Fruit fly (Drosophila melanogaster): ENCODE results near the gene CG10887.
"Not testable (repeated sequence)": the region's sequence is repeated elsewhere in the genome, so short reads cannot be mapped to it uniquely, and the experiment has no call there.

The CG10887 gene

dm6 chr3R:20114538-20114937, at the start of gene CG10887:
TSS of gene CG10887 (plus strand) at chr3R:20114838.
- not testable (repeated sequence) for TF ChIP-seq CG17801 (GFP tag; optimal IDR thresholded peaks at IDR 0.05; ENCODE audit: partially characterized antibody)

DNA sequence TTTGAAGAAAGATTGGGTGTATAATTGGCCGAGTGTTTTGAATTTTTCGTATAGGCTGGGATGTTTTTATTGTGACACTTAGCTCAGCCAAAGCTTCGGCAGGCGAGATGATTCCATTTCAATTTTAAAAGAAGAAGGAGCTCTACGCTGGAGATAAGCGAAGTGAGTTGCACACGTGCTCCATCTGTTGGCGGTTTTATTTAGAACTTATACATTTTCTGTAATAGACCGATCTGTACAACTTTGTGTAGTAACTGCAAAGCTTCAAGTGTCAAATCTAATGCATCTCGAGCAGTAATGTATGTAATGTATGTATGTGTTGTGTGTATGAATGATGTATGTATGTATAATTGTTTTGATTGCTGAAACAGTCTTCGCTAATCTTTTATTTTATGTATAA, 48.2 kb upstream of the CG10887 start:
- TF ChIP-seq CG17801 (GFP tag; optimal IDR thresholded peaks at IDR 0.05; ENCODE audit: partially characterized antibody) = no peak

DNA sequence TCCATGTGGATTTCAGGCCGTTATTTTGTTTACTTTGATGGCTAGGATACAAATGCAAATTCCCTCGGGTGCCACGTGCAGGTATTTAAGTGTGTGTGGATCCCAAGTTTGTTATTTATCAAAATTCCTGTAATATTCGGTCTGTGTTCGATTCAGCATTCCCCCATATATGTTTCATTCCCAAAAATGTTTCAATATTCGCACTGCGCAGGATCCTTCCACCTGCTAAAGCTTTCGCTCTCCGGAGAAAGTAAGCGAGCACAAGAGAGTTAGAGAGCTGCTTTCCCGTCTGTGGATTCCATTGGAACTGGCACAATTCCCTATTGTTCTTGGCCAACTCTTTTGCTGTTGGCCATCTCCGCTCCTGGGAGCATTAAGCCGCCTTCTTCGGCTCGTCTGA, 34.4 kb upstream of the CG10887 start:
- no peak for TF ChIP-seq CG17801 (GFP tag; optimal IDR thresholded peaks at IDR 0.05; ENCODE audit: partially characterized antibody)

- no peak for TF ChIP-seq CG17801 (GFP tag; optimal IDR thresholded peaks at IDR 0.05; ENCODE audit: partially characterized antibody)
Measured at dm6 chr3R:20082350-20082749, 32.3 kb upstream of the CG10887 start, which contains the start of gene Rh3. TSS of gene Rh3 (minus strand) at chr3R:20082450.

DNA sequence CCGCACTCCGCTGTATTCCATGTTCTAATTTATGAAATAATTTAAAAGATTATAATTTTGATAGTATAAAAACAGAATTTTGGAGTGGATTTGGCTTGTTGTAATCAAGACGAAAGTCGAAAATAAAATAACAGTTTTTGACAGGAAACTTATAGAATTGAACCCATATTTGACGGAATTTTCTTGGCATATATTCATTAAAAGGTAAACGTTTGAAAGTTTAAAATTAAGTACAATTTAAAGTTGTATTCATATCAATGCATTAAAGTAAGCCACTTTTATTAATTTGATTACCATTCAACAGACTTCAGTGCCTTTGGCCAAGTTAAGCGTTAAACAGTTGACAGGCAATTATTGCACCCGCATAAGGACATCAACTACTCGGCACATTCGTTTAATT, 6.8 kb upstream of the CG10887 start, which contains the start of gene CG31206:
Gene CG31206 (minus strand): TSS at position 101 of the 400 bp plus-strand sequence.
- no peak for TF ChIP-seq CG17801 (GFP tag; optimal IDR thresholded peaks at IDR 0.05; ENCODE audit: partially characterized antibody)

dm6 chr3R:20120760-20121159, 6.1 kb downstream of the CG10887 start, which contains the start of gene Gr92a:
TSS of gene Gr92a (plus strand) at chr3R:20121060.
- TF ChIP-seq CG17801 (GFP tag; optimal IDR thresholded peaks at IDR 0.05; ENCODE audit: partially characterized antibody) = no peak

- TF ChIP-seq CG17801 (GFP tag; optimal IDR thresholded peaks at IDR 0.05; ENCODE audit: partially characterized antibody) = no peak
Measured at dm6 chr3R:20124394-20124793, 9.8 kb downstream of the CG10887 start.

- no peak for TF ChIP-seq CG17801 (GFP tag; optimal IDR thresholded peaks at IDR 0.05; ENCODE audit: partially characterized antibody)
Measured at dm6 chr3R:20154657-20155056, 40.0 kb downstream of the CG10887 start.

Measured in ovary, adult (tissue).